Fruit fly (Drosophila melanogaster) whole organism: ENCODE results near the gene E2f1.

Experiments used
- CG8478 ChIP-seq: fragments of >200 bp; optimal IDR thresholded peaks from 2 replicates; lab custom pipeline; 2018; ENCODE audit warnings: inconsistent platforms
- Dll ChIP-seq: fragments of >200 bp; optimal IDR thresholded peaks from 2 replicates; lab custom pipeline; 2017
- EcR ChIP-seq, 2 experiments: fragments of >200 bp; optimal IDR thresholded peaks; 2 replicates each; lab custom pipeline; 2017; ENCODE audit warnings: missing biosample characterization in 2 of 2, missing genetic modification characterization in 2 of 2, missing genetic modification reagents in 2 of 2
- pan ChIP-seq: fragments of >200 bp; optimal IDR thresholded peaks from 2 replicates; lab custom pipeline; 2017
- psq ChIP-seq: fragments of >200 bp; optimal IDR thresholded peaks from 2 replicates; lab custom pipeline; 2017
- usp ChIP-seq: fragments of >200 bp; optimal IDR thresholded peaks from 2 replicates; lab custom pipeline; 2017; ENCODE audit warnings: missing biosample characterization, missing genetic modification characterization, mixed read lengths

E2f1 gene

DNA sequence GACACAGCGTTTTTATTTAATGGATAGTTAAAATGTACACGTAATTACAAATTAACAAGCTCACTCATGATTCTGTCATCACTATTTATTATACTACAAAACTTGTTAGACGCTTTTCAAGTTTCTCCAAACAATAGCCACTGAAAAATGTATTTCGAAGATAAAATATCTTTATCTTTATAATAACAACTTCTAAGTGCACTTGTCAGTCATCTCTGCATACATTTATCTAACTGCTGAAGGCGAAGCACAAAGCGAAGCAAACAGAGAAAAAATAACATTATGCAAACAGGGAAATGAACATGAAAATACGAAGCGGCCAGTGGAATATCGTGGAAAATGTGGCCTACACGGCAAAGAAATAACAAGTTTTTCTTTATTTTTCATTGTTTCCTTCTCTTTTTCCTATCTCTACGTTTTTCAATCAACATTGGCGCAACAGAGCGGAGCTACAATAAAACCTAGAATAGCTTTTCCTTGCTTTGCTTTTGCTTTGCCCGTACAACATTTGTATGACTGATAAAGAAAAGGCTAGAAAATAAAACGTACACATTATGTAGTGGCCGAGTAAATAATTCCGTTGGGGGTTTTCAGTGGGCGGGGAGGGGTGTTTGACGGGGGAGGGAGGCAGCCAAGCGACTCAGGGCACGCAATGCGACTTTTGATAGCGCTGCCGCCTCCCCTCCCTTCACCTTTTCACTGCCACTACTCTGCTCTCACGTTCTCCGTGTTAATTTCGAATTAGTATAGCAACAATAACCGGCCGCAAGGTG is 31.1 kb downstream of the E2f1 start:
- TF ChIP-seq CG8478 (lab: Kevin White, UChicago) (no peak), usp (GFP tag; lab: Kevin White, UChicago) (no peak), EcR (GFP tag; optimal IDR thresholded peaks at IDR 0.05; lab: Kevin White, UChicago) (no peak), psq (lab: Kevin White, UChicago) (no peak), pan (lab: Kevin White, UChicago) (no peak), Dll (no peak)

DNA sequence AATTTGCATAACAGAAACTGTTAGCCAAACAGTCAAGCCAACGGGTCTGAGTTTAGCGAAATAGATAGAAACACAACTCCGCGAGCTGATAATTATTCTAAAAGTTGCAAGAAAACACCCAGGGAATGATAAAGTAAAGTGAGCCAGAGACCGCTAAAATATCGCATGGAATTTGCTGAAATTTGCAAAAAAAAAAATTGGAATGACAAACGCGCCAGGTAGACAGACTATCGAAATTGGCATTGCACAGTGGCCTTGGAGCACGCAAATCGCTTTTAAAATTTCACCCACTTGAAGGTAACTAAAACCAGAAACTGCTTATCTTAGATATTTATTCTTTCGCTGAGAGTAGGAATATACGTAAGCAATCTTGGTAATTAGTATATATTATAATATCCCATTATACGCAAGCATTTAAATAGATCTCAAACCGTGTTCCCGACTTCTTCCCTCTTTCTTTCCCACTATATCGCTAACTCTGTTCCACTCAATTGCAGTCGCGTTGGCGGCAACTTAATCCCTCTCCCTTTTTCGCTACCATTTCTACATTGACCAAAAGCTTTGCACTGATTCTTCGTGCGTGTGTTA is 32.4 kb downstream of the E2f1 start:
- TF ChIP-seq psq (lab: Kevin White, UChicago) (no peak), Dll (no peak)

DNA sequence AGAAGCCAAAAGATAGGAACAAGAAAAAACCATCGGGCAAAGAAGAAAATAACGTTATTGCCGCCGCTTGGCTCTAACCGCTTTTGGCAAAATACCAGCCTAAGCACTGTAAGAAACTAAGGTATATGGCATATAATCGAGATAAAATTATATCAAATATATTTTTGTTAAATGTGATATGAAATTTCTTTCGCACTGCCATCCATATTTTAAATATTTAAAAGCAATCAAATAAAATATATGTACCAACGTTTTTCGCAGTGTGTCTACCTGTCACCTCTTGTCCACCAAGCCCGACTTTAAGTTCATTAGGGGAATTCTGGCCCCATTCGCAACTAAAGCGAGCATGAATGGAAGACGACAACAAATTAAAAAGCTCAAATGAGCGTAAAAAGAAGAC is 32.9 kb downstream of the E2f1 start:
- TF ChIP-seq usp (GFP tag; lab: Kevin White, UChicago) (no peak), EcR (GFP tag; optimal IDR thresholded peaks at IDR 0.05; lab: Kevin White, UChicago) (no peak), pan (lab: Kevin White, UChicago) (no peak), Dll (no peak), CG8478 (lab: Kevin White, UChicago) (no peak), psq (lab: Kevin White, UChicago) (no peak)

dm6 chr3R:21626103-21626897 is 34.4 kb downstream of the E2f1 start:
- TF ChIP-seq psq (lab: Kevin White, UChicago), result no peak
- TF ChIP-seq EcR (GFP tag; optimal IDR thresholded peaks at IDR 0.05; lab: Kevin White, UChicago), result no peak
- TF ChIP-seq usp (GFP tag; lab: Kevin White, UChicago), result no peak
- TF ChIP-seq Dll, result peak; percentile 65

DNA sequence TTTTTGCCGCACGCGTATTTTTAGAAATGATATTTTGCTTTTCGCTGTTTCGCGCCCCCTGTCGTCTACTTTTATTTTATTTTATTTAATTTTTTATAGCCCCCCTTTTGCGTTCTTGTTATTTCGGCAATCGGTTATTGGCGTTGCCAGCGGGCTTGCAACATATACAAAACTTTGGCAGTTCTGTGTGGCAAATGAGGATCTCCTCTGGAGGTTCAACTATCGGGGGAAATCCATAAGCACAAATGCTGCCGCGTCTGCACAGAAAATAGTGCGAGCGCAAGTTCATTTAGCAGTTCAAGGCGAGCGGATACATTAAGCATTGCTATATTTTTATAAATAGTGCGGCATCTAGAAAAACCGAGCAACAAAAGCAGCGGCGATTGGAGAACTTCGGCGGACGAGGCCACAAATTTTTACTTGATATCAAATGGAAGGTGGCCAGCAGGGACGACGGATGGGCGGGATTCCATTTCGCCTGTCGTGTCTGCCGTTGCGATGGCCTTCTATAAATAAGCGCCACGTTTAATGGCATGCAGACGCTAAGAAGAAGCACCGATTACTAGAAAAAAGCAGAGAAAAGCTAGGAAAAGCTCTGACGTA is 36.2 kb downstream of the E2f1 start:
- TF ChIP-seq EcR (GFP tag; optimal IDR thresholded peaks at IDR 0.05; lab: Kevin White, UChicago) (no peak), usp (GFP tag; lab: Kevin White, UChicago) (no peak), pan (lab: Kevin White, UChicago) (no peak), psq (lab: Kevin White, UChicago) (no peak), CG8478 (lab: Kevin White, UChicago) (no peak), Dll (no peak)

DNA sequence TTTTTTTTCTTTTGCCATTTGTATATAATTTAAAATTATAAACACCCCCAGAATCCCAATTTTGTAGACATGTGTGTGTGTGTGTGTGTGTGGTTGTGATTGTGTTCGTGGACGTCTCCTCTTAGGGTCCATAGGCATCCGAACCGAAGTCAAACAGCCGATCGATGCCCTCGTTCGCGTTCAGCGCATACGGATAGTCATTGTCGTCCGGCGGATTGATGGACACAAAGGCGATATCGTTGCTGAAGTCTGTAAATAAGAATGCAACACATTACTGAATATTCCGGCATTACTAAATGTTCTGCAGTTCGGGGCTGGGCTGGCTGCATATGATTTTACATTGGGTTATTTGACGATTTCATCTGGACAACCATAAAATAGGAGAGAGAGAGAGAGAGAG is 39.2 kb downstream of the E2f1 start:
- TF ChIP-seq CG8478 (lab: Kevin White, UChicago) (no peak), psq (lab: Kevin White, UChicago) (no peak), EcR (GFP tag; optimal IDR thresholded peaks at IDR 0.05; lab: Kevin White, UChicago) (no peak), Dll (no peak), usp (GFP tag; lab: Kevin White, UChicago) (no peak), pan (lab: Kevin White, UChicago) (no peak)

DNA sequence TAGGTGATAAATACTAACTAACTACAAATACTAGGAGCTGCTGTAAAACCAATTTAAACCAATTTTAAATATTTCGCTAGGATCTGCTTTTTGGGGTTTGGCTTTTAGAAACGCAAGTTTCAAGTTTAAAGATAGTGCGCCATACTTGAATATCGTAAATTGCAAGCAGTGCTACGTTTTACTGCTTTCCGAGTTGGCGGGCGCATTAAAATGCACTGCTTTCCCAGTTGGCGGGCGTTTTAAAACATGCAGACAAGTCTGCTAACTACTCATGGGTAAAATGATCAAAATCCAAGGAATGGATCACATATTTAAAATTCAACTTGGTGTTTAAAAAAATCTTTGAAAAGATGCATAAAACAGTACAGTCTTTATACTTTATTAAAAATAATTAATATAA is 40.9 kb downstream of the E2f1 start:
- TF ChIP-seq usp (GFP tag; lab: Kevin White, UChicago) (no peak), psq (lab: Kevin White, UChicago) (no peak)

- TF ChIP-seq CG8478 (lab: Kevin White, UChicago), result no peak
- TF ChIP-seq EcR (GFP tag; optimal IDR thresholded peaks at IDR 0.05; lab: Kevin White, UChicago), result no peak
- no peak for TF ChIP-seq psq (lab: Kevin White, UChicago)
- TF ChIP-seq pan (lab: Kevin White, UChicago), result no peak
- TF ChIP-seq Dll, result no peak
- TF ChIP-seq usp (GFP tag; lab: Kevin White, UChicago), result no peak
Measured at dm6 chr3R:21619117-21619650, 41.5 kb downstream of the E2f1 start, which contains the start of gene InR. Gene InR, minus strand, starts transcription at chr3R:21619321.

DNA sequence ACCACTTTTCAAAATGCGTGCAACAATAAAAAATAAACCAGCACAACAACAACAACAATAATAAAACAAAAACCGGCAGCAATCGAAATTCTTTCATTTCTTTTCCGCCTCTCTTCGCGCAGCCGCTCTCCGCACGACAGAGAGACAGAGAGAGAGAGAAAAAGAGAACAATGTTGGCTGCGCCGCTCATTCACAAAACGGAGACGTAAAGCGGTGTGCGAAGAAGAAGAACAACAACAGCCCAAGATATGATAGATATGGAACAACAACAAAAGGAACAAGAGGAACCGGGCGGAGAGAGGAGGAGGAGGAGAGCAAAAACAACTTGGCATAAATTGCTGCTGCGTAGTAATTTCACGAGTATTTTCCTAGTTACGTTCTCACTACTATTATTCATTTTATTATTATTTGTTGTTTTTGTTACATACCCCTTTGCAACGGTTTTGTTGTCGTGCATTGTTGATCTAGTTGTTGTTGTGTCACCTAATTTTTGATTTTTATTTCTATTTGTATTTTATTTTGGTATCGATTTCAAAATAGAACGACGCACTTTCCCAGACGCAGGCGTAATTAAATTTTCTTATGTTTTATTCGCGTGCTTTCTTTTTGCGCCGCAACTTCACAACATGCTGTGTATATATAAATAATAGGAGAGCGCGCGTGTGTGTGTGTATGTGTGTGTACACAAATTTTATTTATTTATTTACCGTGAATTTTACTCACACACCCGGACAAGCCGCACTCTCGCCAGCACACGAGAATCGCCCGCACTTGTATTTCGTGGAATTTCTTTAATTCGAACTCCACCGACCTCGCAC is 42.2 kb downstream of the E2f1 start:
- TF ChIP-seq Dll (peak; percentile 86), psq (lab: Kevin White, UChicago) (no peak), pan (lab: Kevin White, UChicago) (no peak)

DNA sequence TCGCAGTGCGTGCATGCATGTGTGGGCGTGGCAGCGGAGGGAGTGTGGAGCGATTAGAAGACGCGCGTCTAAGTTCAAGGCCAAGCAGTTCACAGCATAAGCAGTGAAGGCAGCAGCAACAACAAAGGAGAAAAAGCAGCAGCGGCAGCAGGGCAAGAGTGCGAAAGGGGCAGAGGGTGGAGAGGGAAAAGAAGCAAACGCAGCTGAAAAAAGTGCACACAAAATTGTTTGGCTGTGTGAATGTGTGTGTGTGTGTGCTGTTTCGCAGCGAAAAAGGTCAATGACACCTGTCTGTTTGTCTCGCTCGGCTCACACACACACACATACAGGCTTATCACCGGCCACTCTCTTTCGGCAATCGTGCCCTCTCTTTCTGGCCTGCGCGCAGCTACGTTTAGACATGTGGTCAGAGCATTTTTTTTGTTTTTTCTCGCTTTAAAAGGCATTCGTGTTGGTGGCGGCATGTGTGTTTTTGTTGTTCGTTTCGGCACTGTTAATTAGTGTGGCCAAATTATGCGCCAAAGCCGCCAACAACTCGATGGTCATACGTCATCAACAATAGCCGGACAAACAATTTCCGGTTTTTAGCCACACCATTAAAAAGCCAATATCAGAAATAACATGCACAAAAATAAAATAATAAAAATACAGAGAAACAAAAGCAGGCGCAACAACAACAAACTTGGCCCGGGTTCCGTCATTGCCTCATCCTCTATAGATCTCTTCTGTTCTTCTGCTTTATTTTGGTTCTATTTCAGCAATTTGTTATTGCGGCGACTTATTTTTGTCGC is 44.4 kb downstream of the E2f1 start:
- TF ChIP-seq CG8478 (lab: Kevin White, UChicago), result no peak
- TF ChIP-seq usp (GFP tag; lab: Kevin White, UChicago), result no peak
- TF ChIP-seq Dll, result peak; percentile 45
- no peak for TF ChIP-seq pan (lab: Kevin White, UChicago)
- TF ChIP-seq EcR (GFP tag; optimal IDR thresholded peaks at IDR 0.05; lab: Kevin White, UChicago), result peak; percentile 92 to 96
- TF ChIP-seq psq (lab: Kevin White, UChicago), result no peak
